Fruit fly (Drosophila melanogaster): ENCODE data around the gene bsh.

Gene bsh

dm6 chr2L:19768967-19769366, at the start of gene bsh:
Gene bsh, minus strand, starts transcription at chr2L:19769067.
- no peak for TF ChIP-seq Dif (GFP tag; optimal IDR thresholded peaks at IDR 0.05; ENCODE audit: partially characterized antibody)
- no peak for TF ChIP-seq sv (GFP tag; optimal IDR thresholded peaks at IDR 0.05)
- no peak for TF ChIP-seq jim (GFP tag; optimal IDR thresholded peaks at IDR 0.05)
- TF ChIP-seq brk (GFP tag; optimal IDR thresholded peaks at IDR 0.05) = no peak
- TF ChIP-seq usp (GFP tag; optimal IDR thresholded peaks at IDR 0.05) = no peak
- no peak for TF ChIP-seq Sp1 (GFP tag; optimal IDR thresholded peaks at IDR 0.05)
- TF ChIP-seq tai (GFP tag; optimal IDR thresholded peaks at IDR 0.05) = no peak
- no peak for TF ChIP-seq h (GFP tag; optimal IDR thresholded peaks at IDR 0.05)
- no peak for TF ChIP-seq CrebA (GFP tag; optimal IDR thresholded peaks at IDR 0.05; ENCODE audit: borderline replicate concordance)
- TF ChIP-seq HLH106 (tag; optimal IDR thresholded peaks at IDR 0.05) = no peak
- TF ChIP-seq Dfd (GFP tag; optimal IDR thresholded peaks at IDR 0.05) = no peak
- no peak for TF ChIP-seq Myc (optimal IDR thresholded peaks at IDR 0.05)
- no peak for TF ChIP-seq Rel (GFP tag; optimal IDR thresholded peaks at IDR 0.05)
- TF ChIP-seq Rel (tag; optimal IDR thresholded peaks at IDR 0.05) = no peak
- no peak for TF ChIP-seq dmrt93B (GFP tag; optimal IDR thresholded peaks at IDR 0.05)
- TF ChIP-seq OdsH (GFP tag; optimal IDR thresholded peaks at IDR 0.05) = no peak
- TF ChIP-seq br (GFP tag; optimal IDR thresholded peaks at IDR 0.05) = no peak
- no peak for TF ChIP-seq psq (GFP tag; optimal IDR thresholded peaks at IDR 0.05)
- TF ChIP-seq lola (GFP tag; optimal IDR thresholded peaks at IDR 0.05) = no peak
- no peak for TF ChIP-seq CG9705 (GFP tag; optimal IDR thresholded peaks at IDR 0.05)
- no peak for TF ChIP-seq GATAd (GFP tag; optimal IDR thresholded peaks at IDR 0.05)

DNA sequence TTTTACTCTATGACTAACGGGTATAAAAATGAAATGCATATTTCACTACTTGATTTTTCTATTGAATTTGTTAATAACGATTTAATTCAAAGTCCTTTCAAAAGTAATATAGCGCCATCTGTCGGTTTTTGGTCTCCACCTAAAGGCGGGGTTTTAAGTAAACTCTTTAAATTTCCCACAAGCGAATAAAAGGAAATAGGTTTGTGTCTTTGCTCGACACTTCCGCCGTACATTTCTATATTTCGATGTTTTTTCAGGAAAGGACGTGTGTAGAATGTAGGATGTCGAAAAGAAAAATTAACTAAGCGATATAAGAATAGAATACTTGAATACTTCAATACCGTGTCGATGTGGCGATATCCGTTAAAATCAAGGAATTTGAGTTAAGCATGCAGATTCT, 48.3 kb upstream of the bsh start:
- TF ChIP-seq woc (GFP tag; optimal IDR thresholded peaks at IDR 0.05) = no peak
- TF ChIP-seq CG9705 (GFP tag; optimal IDR thresholded peaks at IDR 0.05) = peak; percentile 19
- TF ChIP-seq Myc (optimal IDR thresholded peaks at IDR 0.05) = peak; percentile 85
- TF ChIP-seq tai (GFP tag; optimal IDR thresholded peaks at IDR 0.05) = peak; percentile 7

DNA sequence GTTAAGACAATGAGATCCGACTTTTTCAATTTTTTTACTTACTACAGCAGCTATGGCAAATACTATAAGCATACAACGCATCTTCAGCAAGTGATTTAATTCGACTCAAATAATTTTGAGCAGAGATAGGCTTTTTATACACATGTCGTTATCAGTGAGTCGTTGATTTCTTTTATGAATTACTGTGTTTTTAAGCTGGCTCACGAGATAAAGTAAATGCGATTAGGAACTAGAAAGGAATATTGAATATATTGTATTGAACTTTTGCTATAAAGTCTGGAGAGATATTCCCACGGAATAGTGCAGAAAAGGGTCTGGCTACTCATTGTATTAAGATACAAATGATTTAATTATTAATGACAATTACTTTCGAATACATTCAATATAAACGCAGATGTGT, 45.6 kb upstream of the bsh start, which contains the start of gene CG13962:
Gene CG13962 (minus strand): TSS at position 101 of the 400 bp plus-strand sequence.
- TF ChIP-seq jim (GFP tag; optimal IDR thresholded peaks at IDR 0.05) (no peak), pan (optimal IDR thresholded peaks at IDR 0.05) (no peak)

dm6 chr2L:19810642-19811041, 41.8 kb upstream of the bsh start:
- TF ChIP-seq rgr (GFP tag; optimal IDR thresholded peaks at IDR 0.05) (no peak), Dfd (GFP tag; optimal IDR thresholded peaks at IDR 0.05) (no peak), dl (GFP tag; optimal IDR thresholded peaks at IDR 0.05; ENCODE audit: insufficient read depth in 1 of 2, partially characterized antibody in 2 of 2) (no peak), Abd-B (GFP tag; optimal IDR thresholded peaks at IDR 0.05) (no peak), CG32264 (GFP tag; optimal IDR thresholded peaks at IDR 0.05) (no peak), Vsx2 (GFP tag; optimal IDR thresholded peaks at IDR 0.05; ENCODE audit: partially characterized antibody) (no peak), usp (GFP tag; optimal IDR thresholded peaks at IDR 0.05) (no peak), fru (GFP tag; optimal IDR thresholded peaks at IDR 0.05) (no peak), Hr78 (GFP tag; optimal IDR thresholded peaks at IDR 0.05) (no peak), Mio (GFP tag; optimal IDR thresholded peaks at IDR 0.05) (no peak), HLH106 (tag; optimal IDR thresholded peaks at IDR 0.05) (no peak), Rel (GFP tag; optimal IDR thresholded peaks at IDR 0.05) (no peak), Rel (tag; optimal IDR thresholded peaks at IDR 0.05) (no peak)

DNA sequence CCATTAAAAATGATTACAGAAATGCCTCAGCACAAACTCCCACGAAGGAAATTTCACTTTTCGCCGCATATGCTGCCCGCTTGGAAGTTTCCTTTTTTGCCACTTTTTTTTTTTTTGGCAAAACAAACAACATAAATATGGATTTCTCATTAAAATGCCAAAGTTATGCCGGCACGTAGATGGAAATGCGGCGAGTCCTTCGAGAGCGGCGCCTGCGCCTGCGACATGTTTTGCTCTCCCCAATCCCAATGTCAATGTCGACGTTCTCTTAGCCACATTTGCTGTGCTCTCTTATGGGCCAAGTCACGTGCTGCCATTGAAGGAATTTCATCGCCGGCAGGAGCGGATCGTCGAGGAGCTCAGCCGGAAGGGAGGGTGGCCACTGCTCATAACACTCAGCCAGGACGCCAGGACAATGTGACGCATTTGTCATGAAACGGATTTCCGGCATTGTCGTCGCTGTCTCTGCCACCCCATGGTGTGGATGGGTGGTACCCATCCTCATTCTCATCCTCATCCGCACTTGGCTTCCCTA, 40.7 kb upstream of the bsh start:
- TF ChIP-seq Mio (GFP tag; optimal IDR thresholded peaks at IDR 0.05) (no peak), Dfd (GFP tag; optimal IDR thresholded peaks at IDR 0.05) (no peak), br (GFP tag; optimal IDR thresholded peaks at IDR 0.05) (no peak), Hr78 (GFP tag; optimal IDR thresholded peaks at IDR 0.05) (no peak), Dif (GFP tag; optimal IDR thresholded peaks at IDR 0.05; ENCODE audit: partially characterized antibody) (no peak), dmrt93B (GFP tag; optimal IDR thresholded peaks at IDR 0.05) (no peak), Myc (optimal IDR thresholded peaks at IDR 0.05) (no peak), sv (GFP tag; optimal IDR thresholded peaks at IDR 0.05) (no peak), HLH106 (tag; optimal IDR thresholded peaks at IDR 0.05) (no peak), dl (GFP tag; optimal IDR thresholded peaks at IDR 0.05; ENCODE audit: insufficient read depth in 1 of 2, partially characterized antibody in 2 of 2) (no peak), Jra (GFP tag; optimal IDR thresholded peaks at IDR 0.05) (no peak)
